Fruit fly (Drosophila melanogaster) whole organism, embryonic: ENCODE data around the gene CG17109.

Experiments used
- CG11085 ChIP-seq: fragments of 200-800 bp; sonication (Bioruptor generic); IDR thresholded peaks from 2 replicates; pipeline ENCODE4 v1.3.6; 2022; ENCODE audit warnings: missing biosample characterization, missing genetic modification characterization
- CG11560 ChIP-seq: fragments of 200-800 bp; sonication (Bioruptor generic); IDR thresholded peaks from 3 replicates; pipeline ENCODE4 v1.3.6; 2022; ENCODE audit warnings: missing biosample characterization, missing genetic modification characterization
- CG12071 ChIP-seq: fragments of 200-800 bp; sonication (Bioruptor generic); optimal IDR thresholded peaks from 3 replicates; lab custom pipeline; 2018; ENCODE audit warnings: missing biosample characterization, mild to moderate bottlenecking, missing genetic modification characterization
- CG12769 ChIP-seq: fragments of 200-800 bp; sonication (Bioruptor generic); optimal IDR thresholded peaks from 2 replicates; lab custom pipeline; 2019; ENCODE audit warnings: missing biosample characterization, mild to moderate bottlenecking, missing genetic modification characterization, moderate library complexity
- CG13296 ChIP-seq: fragments of 200-800 bp; sonication (Bioruptor generic); optimal IDR thresholded peaks from 3 replicates; lab custom pipeline; 2018; ENCODE audit warnings: missing biosample characterization, mild to moderate bottlenecking, missing genetic modification characterization
- CG13894 ChIP-seq: fragments of 200-800 bp; sonication (Bioruptor generic); optimal IDR thresholded peaks from 3 replicates; lab custom pipeline; 2018; ENCODE audit warnings: missing biosample characterization, mild to moderate bottlenecking, missing genetic modification characterization, moderate library complexity
- CG1602 ChIP-seq: fragments of 200-800 bp; sonication (Bioruptor generic); optimal IDR thresholded peaks from 3 replicates; lab custom pipeline; 2016; ENCODE audit warnings: missing biosample characterization, missing genetic modification characterization
- CG1603 ChIP-seq: fragments of 200-800 bp; sonication (Bioruptor generic); optimal IDR thresholded peaks from 2 replicates; lab custom pipeline; 2019; ENCODE audit warnings: missing biosample characterization, mild to moderate bottlenecking, missing genetic modification characterization, moderate library complexity
- CG16779 ChIP-seq: fragments of 200-800 bp; sonication (Bioruptor generic); IDR thresholded peaks from 2 replicates; pipeline ENCODE4 v1.3.6; 2022; ENCODE audit warnings: missing biosample characterization, missing genetic modification characterization
- CG16863 ChIP-seq: fragments of 200-800 bp; sonication (Bioruptor generic); optimal IDR thresholded peaks from 3 replicates; lab custom pipeline; 2016; ENCODE audit warnings: missing biosample characterization, missing genetic modification characterization
- CG2202 ChIP-seq: fragments of 200-800 bp; sonication (Bioruptor generic); optimal IDR thresholded peaks from 2 replicates; lab custom pipeline; 2018; ENCODE audit warnings: missing biosample characterization, mild to moderate bottlenecking, missing genetic modification characterization
- CG30020 ChIP-seq: fragments of 200-800 bp; optimal IDR thresholded peaks from 2 replicates; lab custom pipeline; 2019; ENCODE audit warnings: missing biosample characterization, mild to moderate bottlenecking, missing genetic modification characterization, moderate library complexity
- CG33557 ChIP-seq: fragments of 200-800 bp; sonication (Bioruptor generic); optimal IDR thresholded peaks from 2 replicates; lab custom pipeline; 2019; ENCODE audit warnings: missing biosample characterization, mild to moderate bottlenecking, missing genetic modification characterization, moderate library complexity
- CG34376 ChIP-seq: fragments of 200-800 bp; sonication (Bioruptor generic); optimal IDR thresholded peaks from 2 replicates; lab custom pipeline; 2018; ENCODE audit warnings: missing biosample characterization, mild to moderate bottlenecking, missing genetic modification characterization
- CG3847 ChIP-seq: fragments of 200-800 bp; sonication (Bioruptor generic); IDR thresholded peaks from 2 replicates; pipeline ENCODE4 v1.3.6; 2022; ENCODE audit warnings: missing biosample characterization, missing genetic modification characterization
- CG43689 ChIP-seq: fragments of 200-800 bp; sonication (Bioruptor generic); IDR thresholded peaks from 2 replicates; pipeline ENCODE4 v1.3.6; 2022; ENCODE audit warnings: missing biosample characterization, missing genetic modification characterization
- CG4617 ChIP-seq: fragments of 200-800 bp; sonication (Bioruptor generic); optimal IDR thresholded peaks from 3 replicates; lab custom pipeline; 2016; ENCODE audit warnings: missing biosample characterization, missing genetic modification characterization, borderline replicate concordance
- CG6765 ChIP-seq: fragments of 200-800 bp; sonication (Bioruptor generic); optimal IDR thresholded peaks from 3 replicates; lab custom pipeline; 2017; ENCODE audit warnings: missing biosample characterization, mild to moderate bottlenecking, missing genetic modification characterization
- CG7786 ChIP-seq: fragments of 200-800 bp; sonication (Bioruptor generic); optimal IDR thresholded peaks from 2 replicates; lab custom pipeline; 2016; ENCODE audit warnings: missing biosample characterization, missing genetic modification characterization
- CG8281 ChIP-seq: fragments of 200-800 bp; sonication (Bioruptor generic); optimal IDR thresholded peaks from 2 replicates; lab custom pipeline; 2018; ENCODE audit warnings: missing biosample characterization, mild to moderate bottlenecking, missing genetic modification characterization, moderate library complexity
- CHES-1-like ChIP-seq: fragments of 200-800 bp; sonication (Bioruptor generic); optimal IDR thresholded peaks from 2 replicates; lab custom pipeline; 2016; ENCODE audit warnings: missing biosample characterization, missing genetic modification characterization
- Dbx ChIP-seq: fragments of 200-800 bp; sonication (Bioruptor generic); IDR thresholded peaks from 3 replicates; pipeline ENCODE4 v1.3.6; 2022; ENCODE audit warnings: missing biosample characterization, missing genetic modification characterization
- Gug ChIP-seq: fragments of 200-800 bp; sonication (Bioruptor generic); IDR thresholded peaks from 4 replicates; pipeline ENCODE4 v1.3.6; 2022; ENCODE audit warnings: missing biosample characterization, missing genetic modification characterization
- HLH3B ChIP-seq: fragments of 200-800 bp; sonication (Bioruptor generic); IDR thresholded peaks from 2 replicates; pipeline ENCODE4 v1.3.6; 2022; ENCODE audit warnings: missing biosample characterization, missing genetic modification characterization
- Hand ChIP-seq: fragments of 200-800 bp; sonication (Bioruptor generic); optimal IDR thresholded peaks from 2 replicates; lab custom pipeline; 2017; ENCODE audit warnings: mild to moderate bottlenecking, missing biosample characterization, missing genetic modification reagents, missing genetic modification characterization
- Lim3 ChIP-seq: fragments of 200-800 bp; sonication (Bioruptor generic); IDR thresholded peaks from 2 replicates; pipeline ENCODE4 v1.3.6; 2022; ENCODE audit warnings: missing biosample characterization, missing genetic modification characterization
- Mrtf ChIP-seq: fragments of 200-800 bp; sonication (Bioruptor generic); IDR thresholded peaks from 3 replicates; pipeline ENCODE4 v1.3.6; 2022; ENCODE audit warnings: missing biosample characterization, missing genetic modification characterization
- Neu2 ChIP-seq: fragments of 200-800 bp; sonication (Bioruptor generic); optimal IDR thresholded peaks from 3 replicates; lab custom pipeline; 2016; ENCODE audit warnings: missing biosample characterization, missing genetic modification characterization, borderline replicate concordance
- PHDP ChIP-seq: fragments of 200-800 bp; sonication (Bioruptor generic); optimal IDR thresholded peaks from 3 replicates; lab custom pipeline; 2018; ENCODE audit warnings: missing biosample characterization, mild to moderate bottlenecking, missing genetic modification characterization, moderate library complexity
- Pdp1 ChIP-seq, 2 experiments: fragments of 200-800 bp; sonication (Bioruptor generic); optimal IDR thresholded peaks; 3 replicates each; lab custom pipeline; 2016; ENCODE audit warnings: missing biosample characterization in 2 of 2, missing genetic modification characterization in 2 of 2, mild to moderate bottlenecking in 1 of 2, moderate library complexity in 1 of 2
- Sry-β ChIP-seq: fragments of 200-800 bp; sonication (Bioruptor generic); optimal IDR thresholded peaks from 2 replicates; lab custom pipeline; 2018; ENCODE audit warnings: missing biosample characterization, mild to moderate bottlenecking, missing genetic modification characterization, moderate library complexity
- Stat92E ChIP-seq, 3 experiments: fragments of >200 bp in 2 of 3; fragments of 200-800 bp in 1 of 3; sonication (Bioruptor generic) in 1 of 3; optimal IDR thresholded peaks; 2 replicates each; lab custom pipeline; 2017 to 2019; ENCODE audit warnings: missing biosample characterization in 3 of 3, missing genetic modification characterization in 3 of 3, mild to moderate bottlenecking in 1 of 3, moderate library complexity in 1 of 3
- TFAM ChIP-seq: fragments of 200-800 bp; sonication (Bioruptor generic); optimal IDR thresholded peaks from 2 replicates; lab custom pipeline; 2017; ENCODE audit warnings: missing biosample characterization, missing genetic modification characterization, inconsistent platforms
- ap ChIP-seq: fragments of 200-800 bp; sonication (Bioruptor generic); IDR thresholded peaks from 2 replicates; pipeline ENCODE4 v1.3.6; 2022; ENCODE audit warnings: missing biosample characterization, missing genetic modification characterization
- bab2 ChIP-seq: fragments of 200-800 bp; sonication (Bioruptor generic); optimal IDR thresholded peaks from 2 replicates; lab custom pipeline; 2016; ENCODE audit warnings: missing biosample characterization, missing genetic modification characterization
- emc ChIP-seq: fragments of 200-800 bp; sonication (Bioruptor generic); optimal IDR thresholded peaks from 2 replicates; lab custom pipeline; 2016; ENCODE audit warnings: missing biosample characterization, missing genetic modification characterization
- gce ChIP-seq: fragments of 200-800 bp; sonication (Bioruptor generic); IDR thresholded peaks from 3 replicates; pipeline ENCODE4 v1.3.6; 2022; ENCODE audit warnings: missing biosample characterization, missing genetic modification characterization
- kah ChIP-seq: fragments of 200-800 bp; sonication (Bioruptor generic); optimal IDR thresholded peaks from 2 replicates; lab custom pipeline; 2018; ENCODE audit warnings: missing biosample characterization, mild to moderate bottlenecking, missing genetic modification characterization
- kni ChIP-seq: fragments of 200-800 bp; sonication (Bioruptor generic); optimal IDR thresholded peaks from 3 replicates; lab custom pipeline; 2017; ENCODE audit warnings: mild to moderate bottlenecking, missing biosample characterization, missing genetic modification reagents, missing genetic modification characterization
- nom ChIP-seq: fragments of 200-800 bp; sonication (Bioruptor generic); optimal IDR thresholded peaks from 2 replicates; lab custom pipeline; 2017; ENCODE audit warnings: missing biosample characterization, missing genetic modification characterization, mild to moderate bottlenecking, moderate library complexity, missing genetic modification reagents
- org-1 ChIP-seq: fragments of 200-800 bp; sonication (Bioruptor generic); optimal IDR thresholded peaks from 2 replicates; lab custom pipeline; 2017; ENCODE audit warnings: missing biosample characterization, missing genetic modification characterization
- salm ChIP-seq: fragments of 200-800 bp; sonication (Bioruptor generic); optimal IDR thresholded peaks from 2 replicates; lab custom pipeline; 2018; ENCODE audit warnings: missing biosample characterization, mild to moderate bottlenecking, missing genetic modification characterization
- schlank ChIP-seq: fragments of 200-800 bp; sonication (Bioruptor generic); optimal IDR thresholded peaks from 2 replicates; lab custom pipeline; 2018; ENCODE audit warnings: missing biosample characterization, mild to moderate bottlenecking, missing genetic modification characterization
- shn ChIP-seq: fragments of 200-800 bp; sonication (Bioruptor generic); optimal IDR thresholded peaks from 3 replicates; lab custom pipeline; 2016; ENCODE audit warnings: missing biosample characterization, missing genetic modification characterization
- slou ChIP-seq: fragments of 200-800 bp; sonication (Bioruptor generic); optimal IDR thresholded peaks from 3 replicates; lab custom pipeline; 2016; ENCODE audit warnings: missing biosample characterization, missing genetic modification characterization
- ssp ChIP-seq: fragments of 200-800 bp; sonication (Bioruptor generic); IDR thresholded peaks from 2 replicates; pipeline ENCODE4 v1.3.6; 2022; ENCODE audit warnings: missing biosample characterization, missing genetic modification characterization
- tgo ChIP-seq: fragments of 200-800 bp; sonication (Bioruptor generic); IDR thresholded peaks from 3 replicates; pipeline ENCODE4 v1.3.6; 2022; ENCODE audit warnings: missing biosample characterization, missing genetic modification characterization
- tx ChIP-seq: fragments of 200-800 bp; sonication (Bioruptor generic); optimal IDR thresholded peaks from 2 replicates; lab custom pipeline; 2016; ENCODE audit warnings: missing biosample characterization, missing genetic modification characterization
- vfl ChIP-seq: fragments of 200-800 bp; sonication (Bioruptor generic); optimal IDR thresholded peaks from 2 replicates; lab custom pipeline; 2016; ENCODE audit warnings: missing biosample characterization, missing genetic modification characterization
- z ChIP-seq: fragments of 200-800 bp; sonication (Bioruptor generic); IDR thresholded peaks from 3 replicates; pipeline ENCODE4 v1.3.6; 2022; ENCODE audit warnings: missing biosample characterization, missing genetic modification characterization
- zen2 ChIP-seq: fragments of 200-800 bp; sonication (Bioruptor generic); IDR thresholded peaks from 3 replicates; pipeline ENCODE4 v1.3.6; 2022; ENCODE audit warnings: missing biosample characterization, missing genetic modification characterization; ENCODE audit not compliant: partially characterized antibody

CG17109 gene

dm6 chr3R:23138992-23139633, 43.6 kb downstream of the CG17109 start (continued):
- TF ChIP-seq salm (tag; lab: Kevin White, UChicago) (no peak), zen2 (GFP tag; lab: Robert Waterston, UW) (no peak), Neu2 (GFP tag; lab: Kevin White, UChicago) (no peak), CG12769 (tag; lab: Kevin White, UChicago) (no peak), CG16779 (no peak), Pdp1 (GFP tag; optimal IDR thresholded peaks at IDR 0.05; lab: Kevin White, UChicago) (peak in 1 of 2 experiments; percentile 6), CG30020 (no peak), vfl (GFP tag; lab: Kevin White, UChicago) (no peak), Stat92E (GFP tag; optimal IDR thresholded peaks at IDR 0.05; lab: Kevin White, UChicago) (no peak), HLH3B (no peak), tgo (no peak), gce (no peak), ap (GFP tag; lab: Robert Waterston, UW) (no peak), PHDP (tag; lab: Kevin White, UChicago) (peak; percentile 43), nom (GFP tag; lab: Kevin White, UChicago) (no peak), CG12071 (GFP tag; lab: Kevin White, UChicago) (peak; percentile 46), TFAM (no peak), Mrtf (no peak), CG6765 (no peak), CG8281 (tag; lab: Kevin White, UChicago) (peak; percentile 12), Dbx (GFP tag; lab: Robert Waterston, UW) (no peak), CHES-1-like (GFP tag; lab: Kevin White, UChicago) (no peak), CG11085 (GFP tag; lab: Robert Waterston, UW) (no peak), CG4617 (GFP tag; lab: Kevin White, UChicago) (no peak), emc (no peak), tx (GFP tag; lab: Kevin White, UChicago) (no peak), CG43689 (GFP tag; lab: Robert Waterston, UW) (no peak), kah (no peak), CG33557 (no peak), CG3847 (GFP tag; lab: Robert Waterston, UW) (no peak), shn (GFP tag; lab: Kevin White, UChicago) (no peak), Gug (GFP tag; lab: Robert Waterston, UW) (no peak), schlank (tag; lab: Kevin White, UChicago) (no peak), ssp (no peak), kni (GFP tag; lab: Kevin White, UChicago) (no peak), CG7786 (GFP tag; lab: Kevin White, UChicago) (no peak), CG16863 (GFP tag; lab: Kevin White, UChicago) (no peak), slou (no peak), CG34376 (GFP tag; lab: Kevin White, UChicago) (peak; percentile 81), CG1603 (tag; lab: Kevin White, UChicago) (no peak), bab2 (no peak), org-1 (GFP tag; lab: Kevin White, UChicago) (no peak), CG13894 (peak; percentile 45), Lim3 (GFP tag; lab: Robert Waterston, UW) (no peak), Hand (GFP tag; lab: Kevin White, UChicago) (peak; percentile 5), CG2202 (tag; lab: Kevin White, UChicago) (no peak), CG13296 (GFP tag; lab: Kevin White, UChicago) (peak; percentile 52), z (GFP tag; lab: Robert Waterston, UW) (no peak), CG11560 (tag; lab: Robert Waterston, UW) (no peak), Sry-β (GFP tag; lab: Kevin White, UChicago) (no peak), CG1602 (GFP tag; lab: Kevin White, UChicago) (no peak)
